Fruit fly (Drosophila melanogaster) whole organism: ENCODE results near the gene CG13917.

Experiments used
- CG8478 ChIP-seq: fragments of >200 bp; optimal IDR thresholded peaks from 2 replicates; lab custom pipeline; 2018; ENCODE audit warnings: inconsistent platforms
- Dll ChIP-seq: fragments of >200 bp; optimal IDR thresholded peaks from 2 replicates; lab custom pipeline; 2017
- EcR ChIP-seq, 2 experiments: fragments of >200 bp; optimal IDR thresholded peaks; 2 replicates each; lab custom pipeline; 2017; ENCODE audit warnings: missing biosample characterization in 2 of 2, missing genetic modification characterization in 2 of 2, missing genetic modification reagents in 2 of 2
- pan ChIP-seq: fragments of >200 bp; optimal IDR thresholded peaks from 2 replicates; lab custom pipeline; 2017
- psq ChIP-seq: fragments of >200 bp; optimal IDR thresholded peaks from 2 replicates; lab custom pipeline; 2017
- usp ChIP-seq: fragments of >200 bp; optimal IDR thresholded peaks from 2 replicates; lab custom pipeline; 2017; ENCODE audit warnings: missing biosample characterization, missing genetic modification characterization, mixed read lengths

Gene CG13917

dm6 chr3L:1590194-1590593 lies 13.7 kb downstream of the CG13917 start:
- TF ChIP-seq EcR (GFP tag; optimal IDR thresholded peaks at IDR 0.05; lab: Kevin White, UChicago) (no peak), CG8478 (lab: Kevin White, UChicago) (no peak), usp (GFP tag; lab: Kevin White, UChicago) (no peak), pan (lab: Kevin White, UChicago) (no peak)

dm6 chr3L:1591692-1592371 lies 15.3 kb downstream of the CG13917 start:
- TF ChIP-seq Dll (lab: Kevin White, UChicago) (no peak), usp (GFP tag; lab: Kevin White, UChicago) (no peak), psq (lab: Kevin White, UChicago) (no peak), pan (lab: Kevin White, UChicago) (no peak), EcR (GFP tag; optimal IDR thresholded peaks at IDR 0.05; lab: Kevin White, UChicago) (no peak), CG8478 (lab: Kevin White, UChicago) (no peak)

DNA sequence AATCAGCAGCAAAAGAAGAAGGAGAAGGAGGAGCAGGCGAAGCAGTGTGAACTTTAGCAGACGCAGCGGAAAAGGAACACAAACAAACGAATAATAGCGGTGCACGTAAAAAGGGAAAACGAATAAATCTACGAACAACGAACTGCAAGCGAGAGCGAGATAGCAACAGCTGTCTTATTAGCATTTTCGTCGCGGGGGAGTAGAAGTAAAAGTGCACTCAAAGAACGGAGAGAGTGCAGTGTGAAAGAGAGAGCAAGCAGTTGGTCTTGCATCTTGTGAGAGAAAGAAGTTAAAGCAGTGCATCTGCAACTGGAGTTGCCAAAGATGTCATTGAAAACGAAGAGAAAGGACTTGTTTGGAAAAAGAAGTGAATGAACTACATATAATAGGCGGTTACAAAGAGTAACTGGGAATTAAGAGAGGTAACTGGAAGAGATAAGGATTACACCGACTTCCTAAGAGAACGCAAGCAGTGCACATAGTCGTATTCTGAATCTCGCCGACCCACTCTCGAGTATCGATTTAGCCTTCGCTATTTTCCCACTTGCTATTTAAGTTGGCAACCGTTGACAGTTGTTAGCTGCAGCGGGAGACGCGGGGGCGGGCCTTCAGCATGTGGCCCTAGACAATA lies 16.4 kb downstream of the CG13917 start:
- TF ChIP-seq psq (lab: Kevin White, UChicago) (no peak), usp (GFP tag; lab: Kevin White, UChicago) (no peak), pan (lab: Kevin White, UChicago) (no peak), CG8478 (lab: Kevin White, UChicago) (no peak)

DNA sequence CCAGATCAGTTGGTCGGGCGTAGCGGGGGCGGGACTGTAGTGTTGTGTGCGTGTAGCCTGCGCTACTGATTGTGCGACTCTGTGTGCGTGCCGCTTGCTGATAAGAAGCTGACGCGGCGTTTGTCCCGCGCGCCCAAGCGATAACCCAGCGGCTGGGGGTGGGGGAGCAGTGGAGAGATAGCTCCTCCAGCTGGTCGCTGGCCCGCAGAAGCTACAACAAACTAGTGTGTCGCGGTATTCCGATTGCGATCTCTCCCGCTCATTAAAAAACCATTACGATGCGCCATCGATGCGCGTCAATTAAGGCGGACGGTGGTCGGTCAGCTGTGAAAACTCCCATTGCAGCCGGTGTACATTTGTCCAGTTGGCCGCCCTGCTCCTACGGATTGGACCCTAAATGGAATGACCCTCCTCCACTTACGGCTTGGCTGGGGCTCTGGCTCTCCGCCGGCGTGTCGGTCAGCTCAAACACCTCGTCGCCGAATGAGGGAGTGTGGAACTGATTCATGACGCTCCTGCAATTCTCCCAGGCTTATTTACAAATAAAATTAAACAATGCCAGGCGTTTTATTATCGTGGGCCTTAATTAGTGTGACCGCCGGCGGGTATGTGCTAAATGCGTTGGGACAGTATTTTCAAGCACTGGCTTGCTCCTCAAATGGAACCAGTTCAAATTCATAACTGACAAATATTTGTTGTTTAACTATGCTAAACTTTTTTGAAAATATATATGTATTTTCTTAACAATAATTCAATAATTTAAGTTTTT lies 25.7 kb downstream of the CG13917 start, which contains the start of gene CG12104:
TSS of gene CG12104 (minus strand) at position 611 of the 769 bp plus-strand sequence.
- TF ChIP-seq Dll (lab: Kevin White, UChicago): no peak
- TF ChIP-seq psq (lab: Kevin White, UChicago): no peak
- TF ChIP-seq CG8478 (lab: Kevin White, UChicago): no peak
- TF ChIP-seq usp (GFP tag; lab: Kevin White, UChicago): no peak
- TF ChIP-seq EcR (GFP tag; optimal IDR thresholded peaks at IDR 0.05; lab: Kevin White, UChicago): no peak
- TF ChIP-seq pan (lab: Kevin White, UChicago): no peak

dm6 chr3L:1602833-1603128 lies 26.3 kb downstream of the CG13917 start, which contains the start of the genes CG18170 and CG33791:
TSS of gene CG18170 (plus strand) at chr3L:1602954.
TSS of gene CG33791 (plus strand) at chr3L:1602954.
- TF ChIP-seq pan (lab: Kevin White, UChicago): no peak
- no peak for TF ChIP-seq Dll (lab: Kevin White, UChicago)
- no peak for TF ChIP-seq CG8478 (lab: Kevin White, UChicago)
- no peak for TF ChIP-seq usp (GFP tag; lab: Kevin White, UChicago)
- TF ChIP-seq psq (lab: Kevin White, UChicago): no peak
- TF ChIP-seq EcR (GFP tag; optimal IDR thresholded peaks at IDR 0.05; lab: Kevin White, UChicago): no peak

DNA sequence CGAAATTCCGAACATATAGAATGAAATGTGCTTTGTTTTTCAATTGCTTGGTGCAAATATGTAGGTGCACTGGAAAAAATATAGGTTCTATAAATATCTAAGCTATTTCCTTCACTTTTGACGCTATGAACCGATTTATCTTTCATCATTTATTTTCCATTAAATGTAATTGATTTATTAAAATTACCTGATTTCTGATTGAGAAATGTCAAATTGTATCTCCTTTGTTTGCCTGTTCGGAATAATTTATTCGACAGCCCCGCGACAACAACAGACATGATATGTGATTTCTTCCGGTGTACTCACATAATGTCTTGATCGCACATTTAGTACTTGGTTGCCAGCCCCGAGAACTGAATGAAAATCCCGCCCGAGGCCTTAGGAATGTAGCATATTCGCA lies 33.1 kb downstream of the CG13917 start:
- TF ChIP-seq Dll (lab: Kevin White, UChicago): no peak
- TF ChIP-seq usp (GFP tag; lab: Kevin White, UChicago): no peak
- TF ChIP-seq CG8478 (lab: Kevin White, UChicago): no peak

DNA sequence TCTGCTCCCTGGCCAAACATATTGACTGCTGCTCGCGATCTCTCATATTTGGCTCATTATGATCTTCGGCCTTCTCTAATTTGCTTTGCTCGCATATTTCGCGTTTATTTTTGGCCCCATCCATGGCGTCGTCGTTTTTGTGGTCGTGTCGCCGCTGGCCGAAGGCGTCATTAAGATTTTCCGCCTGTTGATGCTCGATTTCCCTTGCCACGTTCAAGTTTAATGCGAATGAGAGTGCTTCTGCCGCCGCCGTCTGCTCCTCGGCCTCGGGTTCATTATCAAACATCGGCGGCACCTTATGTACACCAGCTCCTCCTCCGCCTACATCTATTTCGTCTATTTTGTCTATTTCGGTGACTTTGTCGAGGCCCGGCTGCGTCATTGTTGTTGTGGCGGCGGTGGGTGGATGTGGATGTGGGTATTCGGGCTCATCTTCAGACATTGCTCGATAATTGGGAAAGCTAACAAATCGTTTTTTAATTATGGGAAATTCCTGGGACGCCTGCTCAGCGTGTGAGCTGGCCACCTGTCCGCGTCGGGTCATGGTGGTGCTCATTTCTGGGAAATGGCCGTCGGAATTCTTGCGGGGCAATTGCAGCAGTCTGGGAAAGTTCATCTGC lies 38.1 kb downstream of the CG13917 start:
- TF ChIP-seq psq (lab: Kevin White, UChicago): no peak
- no peak for TF ChIP-seq EcR (GFP tag; optimal IDR thresholded peaks at IDR 0.05; lab: Kevin White, UChicago)
- no peak for TF ChIP-seq Dll (lab: Kevin White, UChicago)
- no peak for TF ChIP-seq CG8478 (lab: Kevin White, UChicago)
- no peak for TF ChIP-seq usp (GFP tag; lab: Kevin White, UChicago)
- no peak for TF ChIP-seq pan (lab: Kevin White, UChicago)

DNA sequence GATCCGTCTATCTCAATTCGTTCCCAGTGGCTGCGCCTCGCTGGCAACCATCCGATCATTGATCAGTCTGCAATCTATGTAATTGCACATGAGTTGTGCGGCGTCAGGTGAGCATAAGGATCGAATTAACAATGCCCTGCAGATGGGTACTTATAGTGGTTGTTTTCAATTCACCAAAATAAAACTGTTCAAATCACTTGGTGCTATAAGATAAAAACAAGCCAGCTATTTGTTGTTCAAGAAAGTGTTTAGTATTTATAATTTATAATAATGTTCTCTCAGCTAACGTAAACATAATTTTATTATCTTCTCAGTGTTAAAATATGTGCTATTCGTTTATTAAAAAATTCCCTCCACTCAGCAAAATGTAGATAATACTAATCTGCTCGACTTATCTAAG lies 39.2 kb downstream of the CG13917 start, which contains the start of gene CG12105:
TSS of gene CG12105 (minus strand) at position 101 of the 400 bp plus-strand sequence.
- TF ChIP-seq Dll (lab: Kevin White, UChicago) (no peak), CG8478 (lab: Kevin White, UChicago) (no peak), psq (lab: Kevin White, UChicago) (no peak), pan (lab: Kevin White, UChicago) (no peak), EcR (GFP tag; optimal IDR thresholded peaks at IDR 0.05; lab: Kevin White, UChicago) (no peak)

DNA sequence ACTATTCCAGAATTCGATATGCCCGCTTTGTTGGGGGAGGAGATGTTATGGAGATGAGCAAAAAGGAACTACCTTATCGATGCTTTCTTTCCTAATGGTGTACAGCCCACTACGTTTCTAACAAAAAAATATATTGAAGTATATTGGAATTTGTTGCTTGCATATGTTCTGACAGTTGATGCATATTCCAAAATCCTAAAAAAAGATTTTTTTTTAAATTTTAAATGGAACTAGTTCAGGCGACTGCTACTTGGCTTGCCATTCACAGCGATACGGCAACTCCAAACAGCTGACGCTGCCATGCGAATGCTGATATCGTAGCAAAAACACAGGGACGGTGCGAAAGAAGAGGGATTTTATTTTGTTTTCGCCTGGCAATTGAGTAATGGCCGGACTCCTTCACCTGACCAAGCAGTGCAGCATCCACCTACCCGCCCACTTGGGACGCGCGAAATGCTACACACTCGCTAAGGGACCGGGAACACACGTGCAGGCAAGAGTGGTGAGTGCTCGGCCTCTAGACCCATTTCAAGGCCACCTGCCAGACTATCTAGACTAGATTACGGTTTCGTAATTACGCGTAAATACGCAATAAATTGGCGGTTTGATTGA lies 41.7 kb downstream of the CG13917 start, which contains the start of the genes CG13926, ABCB7 and CG33230:
TSS of gene CG13926 (minus strand) at position 43 of the 612 bp plus-strand sequence.
TSS of gene ABCB7 (plus strand) at position 299 of the 612 bp plus-strand sequence.
TSS of gene CG33230 (plus strand) at position 299 of the 612 bp plus-strand sequence.
- no peak for TF ChIP-seq pan (lab: Kevin White, UChicago)
- no peak for TF ChIP-seq CG8478 (lab: Kevin White, UChicago)
- TF ChIP-seq EcR (GFP tag; optimal IDR thresholded peaks at IDR 0.05; lab: Kevin White, UChicago): no peak
- no peak for TF ChIP-seq Dll (lab: Kevin White, UChicago)
- no peak for TF ChIP-seq usp (GFP tag; lab: Kevin White, UChicago)
- no peak for TF ChIP-seq psq (lab: Kevin White, UChicago)

dm6 chr3L:1626924-1627323 lies 50.4 kb downstream of the CG13917 start:
- no peak for TF ChIP-seq Dll (lab: Kevin White, UChicago)
- TF ChIP-seq psq (lab: Kevin White, UChicago): no peak
- no peak for TF ChIP-seq EcR (GFP tag; optimal IDR thresholded peaks at IDR 0.05; lab: Kevin White, UChicago)
- no peak for TF ChIP-seq pan (lab: Kevin White, UChicago)
- TF ChIP-seq usp (GFP tag; lab: Kevin White, UChicago): no peak
- TF ChIP-seq CG8478 (lab: Kevin White, UChicago): no peak
